Fruit fly (Drosophila melanogaster): ENCODE results near the gene CG4766.

Gene CG4766

DNA sequence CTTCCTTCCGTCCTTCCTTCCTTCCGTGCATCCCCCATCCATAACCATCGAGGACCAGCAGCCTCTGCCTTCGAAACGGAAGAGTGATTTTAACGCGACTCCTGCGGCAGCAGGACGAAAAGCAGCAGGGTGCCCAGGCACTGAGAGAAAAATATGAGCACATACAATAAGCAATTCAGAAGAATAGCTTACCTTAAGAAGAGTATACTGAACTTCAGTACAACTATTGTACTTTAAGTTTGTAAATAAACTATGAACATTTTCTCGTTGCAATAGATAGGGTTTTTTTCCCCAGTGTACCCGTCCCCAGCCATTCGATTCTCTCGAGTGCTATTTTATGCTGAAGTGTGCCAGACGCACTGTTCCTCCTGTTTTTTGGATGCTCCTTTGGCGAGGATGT lies 31.1 kb upstream of the CG4766 start (continued):
- TF ChIP-seq pnt (GFP tag; optimal IDR thresholded peaks at IDR 0.05) = peak; percentile 85
- TF ChIP-seq lab (GFP tag; optimal IDR thresholded peaks at IDR 0.05) = peak; percentile 86
- TF ChIP-seq abd-A (tag; optimal IDR thresholded peaks at IDR 0.05) = peak; percentile 61
- no peak for TF ChIP-seq ato (GFP tag; IDR thresholded peaks at IDR 0.05; ENCODE audit: partially characterized antibody)
- TF ChIP-seq CG17829 (tag; optimal IDR thresholded peaks at IDR 0.05) = peak; percentile 82
- peak; percentile 68 for TF ChIP-seq HmgZ (tag; optimal IDR thresholded peaks at IDR 0.05)
- peak; percentile 75 for TF ChIP-seq sob (GFP tag; IDR thresholded peaks at IDR 0.05)
- TF ChIP-seq CG7786 (GFP tag; optimal IDR thresholded peaks at IDR 0.05) = peak; percentile 66
- TF ChIP-seq Dip3 (GFP tag; optimal IDR thresholded peaks at IDR 0.05) = peak; percentile 39
- TF ChIP-seq ap (GFP tag; IDR thresholded peaks at IDR 0.05) = peak; percentile 51; the same call in 1 of the 2 replicates
- no peak for TF ChIP-seq gfzf (GFP tag; optimal IDR thresholded peaks at IDR 0.05)
- TF ChIP-seq CG15073 (GFP tag; optimal IDR thresholded peaks at IDR 0.05) = peak; percentile 19
- peak; percentile 77 for TF ChIP-seq unpg (GFP tag; optimal IDR thresholded peaks at IDR 0.05)
- TF ChIP-seq CG6683 (GFP tag; optimal IDR thresholded peaks at IDR 0.05) = peak; percentile 52
- TF ChIP-seq CG7357 (GFP tag; IDR thresholded peaks at IDR 0.05) = no peak
- peak; percentile 77 for TF ChIP-seq Chrac-16 (GFP tag; optimal IDR thresholded peaks at IDR 0.05)
- TF ChIP-seq ci (GFP tag; IDR thresholded peaks at IDR 0.05) = peak; percentile 92
- TF ChIP-seq CG33213 (GFP tag; optimal IDR thresholded peaks at IDR 0.05) = peak; percentile 53
- TF ChIP-seq Neu2 (GFP tag; optimal IDR thresholded peaks at IDR 0.05; ENCODE audit: borderline replicate concordance) = peak; percentile 23
- no peak for TF ChIP-seq CG18011 (GFP tag; optimal IDR thresholded peaks at IDR 0.05)
- peak; percentile 67; the same call in 2 of the 3 replicates for TF ChIP-seq Mrtf (GFP tag; IDR thresholded peaks at IDR 0.05)
- peak; percentile 63 for TF ChIP-seq gsb-n (tag; optimal IDR thresholded peaks at IDR 0.05)
- TF ChIP-seq stc (GFP tag; IDR thresholded peaks at IDR 0.05) = peak; percentile 71
- TF ChIP-seq Atf-2 (GFP tag; optimal IDR thresholded peaks at IDR 0.05) = peak; percentile 72
- peak; percentile 48 for TF ChIP-seq CG9215 (GFP tag; IDR thresholded peaks at IDR 0.05)
- TF ChIP-seq ase (GFP tag; IDR thresholded peaks at IDR 0.05) = peak; percentile 51; the same call in 1 of the 3 replicates
- peak; percentile 55 for TF ChIP-seq CG10654 (GFP tag; optimal IDR thresholded peaks at IDR 0.05)
- peak; percentile 63 for TF ChIP-seq CHES-1-like (GFP tag; optimal IDR thresholded peaks at IDR 0.05)
- TF ChIP-seq tio (GFP tag; optimal IDR thresholded peaks at IDR 0.05) = peak; percentile 66
- no peak for TF ChIP-seq GATAe (GFP tag; conservative IDR thresholded peaks at IDR 0.05)
- peak; percentile 50 for TF ChIP-seq Lhr (GFP tag; optimal IDR thresholded peaks at IDR 0.05)
- peak; percentile 84 for TF ChIP-seq vvl (GFP tag; IDR thresholded peaks at IDR 0.05)
- TF ChIP-seq gt (GFP tag; IDR thresholded peaks at IDR 0.05) = 0 out of 2 replicates have a peak, but pooled peaks have one; percentile 25
- peak; percentile 55 for TF ChIP-seq fu2 (GFP tag; optimal IDR thresholded peaks at IDR 0.05)
- TF ChIP-seq nom (GFP tag; optimal IDR thresholded peaks at IDR 0.05) = no peak
- no peak for TF ChIP-seq hbn (GFP tag; IDR thresholded peaks at IDR 0.05; ENCODE audit: partially characterized antibody)
- peak; percentile 85 for TF ChIP-seq CG11504 (tag; optimal IDR thresholded peaks at IDR 0.05)
- peak; percentile 86 for TF ChIP-seq CG2678 (tag; optimal IDR thresholded peaks at IDR 0.05)
- TF ChIP-seq nmo (GFP tag; optimal IDR thresholded peaks at IDR 0.05) = peak; percentile 80
- TF ChIP-seq ab (GFP tag; optimal IDR thresholded peaks at IDR 0.05) = peak; percentile 41
- TF ChIP-seq Xrp1 (GFP tag; IDR thresholded peaks at IDR 0.05) = peak; percentile 89
- no peak for TF ChIP-seq ash1 (GFP tag; optimal IDR thresholded peaks at IDR 0.05)
- peak; percentile 81 for TF ChIP-seq CG4820 (GFP tag; optimal IDR thresholded peaks at IDR 0.05)
- peak; percentile 59; the same call in 2 of the 3 replicates for TF ChIP-seq CG11093 (GFP tag; IDR thresholded peaks at IDR 0.05)
- peak; percentile 18 for TF ChIP-seq CG30020 (tag; optimal IDR thresholded peaks at IDR 0.05)
- no peak for TF ChIP-seq stwl (tag; optimal IDR thresholded peaks at IDR 0.05)
- peak; percentile 19 for TF ChIP-seq sd (tag; optimal IDR thresholded peaks at IDR 0.05)
- TF ChIP-seq CG9437 (GFP tag; optimal IDR thresholded peaks at IDR 0.05) = peak; percentile 40
- TF ChIP-seq Ravus (GFP tag; IDR thresholded peaks at IDR 0.05) = no peak
- TF ChIP-seq Hand (GFP tag; optimal IDR thresholded peaks at IDR 0.05) = peak; percentile 77

All from whole organism, embryonic.